Fruit fly (Drosophila melanogaster) ovary, adult (tissue): ENCODE measurements around the gene COX8.
A peak's percentile ranks its signal among the peaks of the same experiment; 100 is the strongest.

Experiments
- CG17801 ChIP-seq: fragments of 200-800 bp; optimal IDR thresholded peaks from 2 replicates; lab custom pipeline; 2019; ENCODE audit warnings: missing biosample characterization, mild to moderate bottlenecking, missing genetic modification characterization, moderate library complexity; ENCODE audit not compliant: partially characterized antibody

Gene COX8

DNA sequence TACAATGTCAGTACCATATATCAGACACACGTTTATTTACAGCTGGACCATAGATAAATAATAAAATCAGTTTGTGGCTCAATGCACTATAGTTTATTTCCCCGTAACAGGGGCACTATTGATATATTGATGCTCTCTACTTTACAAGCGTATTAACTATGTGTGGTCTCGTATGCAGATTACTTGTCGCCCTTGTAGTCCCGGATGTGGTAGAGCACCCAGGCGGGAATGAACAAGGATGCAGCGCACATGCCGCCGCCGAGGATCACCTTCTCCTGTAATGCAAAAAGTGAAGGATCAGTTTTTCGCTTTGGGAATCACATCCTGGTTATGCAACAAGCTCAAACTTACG is 378 bp downstream of the COX8 start:
- TF ChIP-seq CG17801: no peak

DNA sequence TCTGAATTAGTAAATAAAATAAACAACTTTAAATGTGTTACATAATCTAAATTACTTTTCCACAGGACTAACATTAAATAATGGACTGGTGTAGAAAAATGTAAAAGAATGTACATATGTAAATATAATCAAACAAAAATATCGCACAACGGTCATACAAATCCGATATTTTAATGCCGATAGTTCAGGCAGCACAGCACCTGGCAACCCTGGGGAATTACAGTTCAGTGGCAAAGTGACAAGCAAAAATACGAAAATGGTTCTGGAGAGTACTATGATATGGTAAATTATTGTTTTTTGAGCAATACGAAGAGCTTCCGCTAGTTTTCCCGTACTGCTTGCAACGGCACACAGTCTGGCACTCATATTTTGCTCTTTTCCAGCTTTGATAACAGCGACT is 2.4 kb downstream of the COX8 start, which contains the start of gene Rpn10:
Gene Rpn10, plus strand, starts transcription at position 144 of the 400 bp plus-strand sequence.
- TF ChIP-seq CG17801: no peak

DNA sequence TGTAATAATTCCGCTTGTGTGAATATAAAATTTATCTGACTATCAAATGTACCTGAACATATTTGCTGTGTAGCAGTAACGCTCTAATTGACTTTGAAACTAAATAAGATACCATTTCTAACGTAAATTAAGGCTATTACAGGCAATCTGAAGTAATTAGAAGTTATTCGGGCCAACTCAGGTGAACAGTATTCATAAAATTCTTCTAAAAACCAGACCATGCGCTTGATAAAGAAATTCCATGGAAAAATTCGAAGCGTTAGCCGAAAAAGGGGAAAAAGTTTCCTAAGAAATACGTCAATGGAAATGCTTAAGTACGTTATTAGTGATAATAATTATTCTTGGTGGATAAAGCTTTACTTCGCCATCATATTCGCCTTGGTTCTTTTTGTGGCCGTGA is 4.9 kb downstream of the COX8 start, which contains the start of gene ppk5:
Gene ppk5, plus strand, starts transcription at position 301 of the 400 bp plus-strand sequence.
- no peak for TF ChIP-seq CG17801

DNA sequence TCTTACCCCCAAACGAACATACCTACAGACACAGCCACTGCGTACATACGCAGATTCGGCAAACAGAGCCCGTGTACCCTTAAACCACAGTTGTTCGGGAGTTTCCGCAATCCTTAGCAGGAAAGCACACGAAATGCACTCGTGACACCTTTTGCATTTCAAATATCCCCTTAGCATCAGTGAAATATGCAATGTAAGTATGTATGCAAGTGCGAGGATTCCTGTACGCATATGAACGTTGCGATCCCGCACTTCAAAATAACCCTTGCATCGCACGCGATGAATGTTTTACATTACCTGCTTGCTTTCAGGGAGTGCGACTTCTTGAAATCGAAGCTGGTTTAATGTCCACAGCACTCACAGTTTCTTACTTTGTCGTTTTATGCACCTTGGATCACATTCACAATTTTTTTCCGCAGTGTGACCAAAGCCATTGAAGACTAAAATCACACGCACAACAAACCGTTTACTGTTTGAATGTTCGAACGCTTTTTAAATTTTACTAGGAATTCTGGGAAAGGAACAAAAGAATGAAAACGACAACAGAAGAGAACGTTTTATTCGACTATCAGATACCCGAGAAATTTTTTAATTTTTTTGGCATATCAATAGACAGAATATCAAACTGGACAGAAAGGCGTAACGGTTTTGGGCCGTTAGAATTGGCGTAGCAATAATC is 5.8 kb downstream of the COX8 start, which contains the start of gene Mkrn1:
Gene Mkrn1, minus strand, starts transcription at position 444 of the 679 bp plus-strand sequence.
- peak; percentile 62 for TF ChIP-seq CG17801

DNA sequence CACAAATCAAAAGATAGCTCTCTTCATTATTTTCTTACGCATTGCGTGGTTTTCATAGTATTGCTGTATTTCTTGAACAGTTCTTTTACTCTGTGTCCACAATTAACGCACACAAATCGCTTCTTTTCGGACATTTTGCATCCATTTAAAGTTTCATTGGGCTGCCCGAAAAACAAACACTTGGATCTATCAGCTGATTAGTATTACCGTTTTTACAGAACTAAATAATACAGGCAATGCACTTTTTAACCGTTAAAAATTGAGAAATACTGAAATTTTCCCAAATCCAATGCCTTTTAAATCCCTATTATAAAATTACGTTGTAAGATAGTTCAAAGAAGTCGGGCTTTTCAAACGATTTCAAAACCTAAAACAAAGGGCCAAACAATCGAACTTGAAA is 10.1 kb downstream of the COX8 start, which contains the start of gene Arv1:
Gene Arv1, minus strand, starts transcription at position 226 of the 400 bp plus-strand sequence.
- TF ChIP-seq CG17801: no peak

DNA sequence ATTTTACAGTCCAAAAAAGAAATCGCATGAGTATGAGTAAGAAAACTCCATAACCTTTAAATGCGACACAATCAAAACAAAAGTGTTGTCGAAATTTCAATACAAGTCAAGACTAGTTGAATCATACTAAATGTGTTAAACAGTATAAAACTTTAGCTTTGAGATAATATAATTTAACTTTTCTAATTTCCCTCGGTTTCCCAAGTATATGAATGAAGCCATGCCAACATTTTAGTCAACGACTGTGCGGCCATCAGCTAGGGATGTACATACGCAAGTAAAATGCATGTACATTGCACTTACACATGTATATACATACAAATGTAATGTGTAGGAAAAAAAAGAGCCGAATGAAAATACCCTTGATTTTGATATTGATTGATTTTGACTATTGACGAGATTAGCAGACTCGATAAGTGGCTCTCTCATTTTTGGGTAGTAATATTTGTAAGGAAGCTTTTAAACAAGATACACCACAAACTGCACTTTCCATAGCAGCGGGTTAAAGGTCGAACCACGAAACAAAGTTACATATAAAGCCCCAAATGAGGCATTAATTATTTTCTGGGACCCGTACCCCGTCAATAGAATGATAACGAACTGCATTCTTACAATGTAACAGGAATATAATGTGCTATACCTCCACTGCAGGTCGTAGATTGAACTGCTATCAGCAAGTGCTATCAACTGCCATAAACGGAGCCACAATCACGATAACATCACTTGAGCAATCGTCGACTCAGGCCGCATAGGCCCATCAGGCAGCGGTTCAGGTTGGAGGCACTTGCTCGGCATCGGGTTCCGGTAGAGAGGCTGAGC is 15.0 kb downstream of the COX8 start:
- TF ChIP-seq CG17801: no peak

DNA sequence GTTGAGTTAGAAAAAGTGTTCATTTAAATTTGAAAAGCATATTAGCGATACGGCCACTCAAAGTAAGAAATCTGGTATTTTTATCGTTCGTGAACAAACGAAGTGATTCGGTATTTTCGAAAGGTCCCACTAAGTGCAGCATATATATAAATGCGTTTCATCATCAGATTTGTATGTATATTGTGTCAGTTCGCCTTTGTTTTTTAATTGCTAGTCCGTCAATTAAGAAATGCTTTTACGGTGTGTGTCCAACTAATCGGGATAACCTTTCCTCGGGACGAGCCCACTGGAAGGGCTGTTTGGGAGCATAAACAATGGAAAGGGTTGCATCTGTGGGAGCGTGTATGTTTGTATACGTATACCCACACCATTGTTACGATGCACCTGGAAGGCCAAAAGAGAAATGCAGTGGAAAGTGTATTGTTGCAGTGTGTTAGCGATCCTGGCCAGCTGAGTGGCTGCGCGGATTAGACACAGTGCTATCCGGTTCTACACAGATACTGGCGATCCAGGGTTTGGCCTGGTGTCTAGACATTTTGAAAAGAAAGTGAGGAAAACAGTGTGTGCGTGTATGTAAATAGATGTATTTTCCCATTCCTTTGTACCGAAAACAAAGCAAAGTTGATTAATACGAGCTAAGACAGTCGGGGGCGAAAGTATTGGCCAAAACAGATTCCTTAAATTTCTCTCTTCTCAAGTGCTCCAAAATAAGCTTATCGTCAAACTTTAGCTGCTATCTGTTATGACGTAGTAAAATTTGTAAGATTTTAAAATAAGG is 16.0 kb downstream of the COX8 start, which contains the start of gene CG7611:
Gene CG7611, plus strand, starts transcription at position 128 of the 778 bp plus-strand sequence.
- no peak for TF ChIP-seq CG17801

DNA sequence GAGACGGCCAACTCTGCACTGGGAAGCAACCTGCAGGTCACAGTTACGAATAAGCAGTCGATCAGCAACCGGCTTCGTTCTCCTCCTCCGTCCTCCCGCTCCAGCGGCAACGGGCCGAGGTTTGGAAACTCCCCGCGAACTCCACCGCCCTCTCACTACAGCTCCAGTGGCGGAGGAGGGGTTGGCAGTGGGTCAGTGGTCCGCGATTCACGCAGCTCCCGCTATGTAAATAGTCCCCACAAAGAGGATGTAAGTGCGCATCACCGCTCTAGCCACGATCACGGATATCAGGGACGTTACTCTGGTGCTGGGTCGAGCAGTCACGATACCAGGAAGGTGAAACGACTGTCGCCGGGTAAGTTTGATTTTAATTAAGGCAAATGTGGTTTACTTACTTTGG is 20.9 kb downstream of the COX8 start:
- TF ChIP-seq CG17801: no peak

DNA sequence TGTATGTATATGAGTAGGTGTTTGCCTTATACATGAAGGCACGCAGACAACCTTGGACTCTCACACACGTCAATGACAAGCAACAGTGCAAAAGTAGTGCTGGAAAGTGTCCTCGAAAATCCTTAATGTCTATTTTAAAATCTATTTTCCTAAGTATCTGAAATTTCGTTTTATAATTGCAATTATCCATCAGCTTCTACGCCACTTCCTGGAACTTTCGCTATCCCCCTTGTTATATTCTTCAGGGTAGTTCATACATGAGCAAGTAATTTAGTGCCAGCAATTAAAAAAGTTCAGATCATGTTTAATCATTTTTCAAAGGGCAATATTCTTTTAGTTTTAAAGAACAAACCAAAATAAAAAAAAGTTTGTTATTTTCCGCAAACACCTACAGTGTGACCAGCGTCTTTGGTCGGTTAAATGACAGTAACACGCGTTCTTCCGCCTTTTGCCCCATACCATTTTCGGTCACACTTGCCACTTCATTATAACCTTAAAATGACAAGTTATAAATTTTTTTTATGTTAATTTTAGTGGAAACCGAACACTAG is 22.5 kb downstream of the COX8 start:
- TF ChIP-seq CG17801: peak; percentile 19

DNA sequence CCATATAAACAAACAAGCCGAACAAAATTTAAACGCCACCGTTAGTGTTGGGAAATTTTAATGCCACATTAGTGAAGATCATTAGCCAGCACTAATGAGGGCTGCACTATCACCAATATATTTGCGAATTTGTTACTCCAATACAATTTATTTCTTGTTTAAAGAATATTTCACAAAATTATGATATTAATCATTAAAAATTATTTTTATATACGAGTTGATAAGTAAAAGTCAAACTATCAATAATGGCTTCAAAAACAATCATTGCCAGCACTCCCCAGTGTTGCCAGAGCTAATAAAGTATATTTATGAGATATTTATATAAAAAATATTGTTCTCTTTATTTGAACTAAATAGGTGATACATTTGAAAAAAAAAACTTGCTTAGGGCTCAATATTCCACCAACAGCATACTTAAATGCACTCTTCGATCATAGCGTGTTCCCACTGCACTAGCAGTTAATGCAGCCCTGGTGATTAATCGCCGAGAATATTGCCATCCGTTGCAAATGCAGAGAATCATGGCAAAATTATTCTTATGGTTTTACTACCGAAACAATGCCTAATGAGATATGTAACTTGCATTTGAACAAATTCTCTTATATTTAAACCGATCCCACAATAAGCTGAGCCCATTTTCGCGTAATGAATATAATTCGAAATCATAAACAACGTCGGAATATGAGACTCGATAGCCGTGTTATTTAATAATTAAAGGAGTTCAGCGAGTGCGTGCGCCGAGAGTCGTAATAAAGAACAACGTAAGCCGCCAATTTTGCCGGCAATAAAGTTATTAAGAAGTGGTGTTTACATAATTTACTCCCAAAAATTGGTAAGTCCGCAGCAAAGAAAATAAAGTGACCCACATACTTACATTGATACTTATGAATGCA is 23.2 kb downstream of the COX8 start, which contains the start of the genes SAK and Cdk12:
Gene SAK, minus strand, starts transcription at position 65 of the 893 bp plus-strand sequence.
Gene Cdk12, plus strand, starts transcription at position 484 of the 893 bp plus-strand sequence.
- peak; percentile 86 for TF ChIP-seq CG17801

DNA sequence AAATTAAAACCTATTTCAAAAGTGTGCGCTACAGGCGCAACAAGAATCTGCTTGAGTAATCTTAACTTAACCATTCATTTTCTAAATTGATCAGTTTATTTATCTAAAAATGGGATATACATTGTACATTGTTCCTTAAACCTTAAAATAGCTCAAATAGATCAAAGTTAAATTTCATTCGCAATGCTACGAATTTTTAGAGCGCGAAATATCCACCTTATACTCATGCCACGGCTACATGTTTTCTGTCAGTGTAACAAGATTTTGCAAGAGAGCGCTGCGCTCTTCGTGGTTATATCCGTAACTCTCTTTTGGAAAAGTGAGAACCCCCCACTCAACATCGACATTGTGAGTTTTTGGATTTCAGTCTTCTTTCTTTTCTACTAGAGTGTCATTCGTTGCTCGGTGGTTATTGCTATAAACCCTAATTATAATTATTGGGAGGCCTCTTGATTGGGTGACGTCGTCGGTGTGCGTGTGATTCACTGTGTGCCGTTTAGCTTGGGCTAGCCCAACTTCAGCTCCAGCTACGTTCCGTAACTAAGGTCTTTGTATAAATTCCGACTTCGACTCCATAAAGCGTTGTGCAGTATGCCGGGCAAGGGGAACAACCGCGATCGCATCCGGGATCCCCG is 29.6 kb downstream of the COX8 start:
- peak; percentile 30 for TF ChIP-seq CG17801

DNA sequence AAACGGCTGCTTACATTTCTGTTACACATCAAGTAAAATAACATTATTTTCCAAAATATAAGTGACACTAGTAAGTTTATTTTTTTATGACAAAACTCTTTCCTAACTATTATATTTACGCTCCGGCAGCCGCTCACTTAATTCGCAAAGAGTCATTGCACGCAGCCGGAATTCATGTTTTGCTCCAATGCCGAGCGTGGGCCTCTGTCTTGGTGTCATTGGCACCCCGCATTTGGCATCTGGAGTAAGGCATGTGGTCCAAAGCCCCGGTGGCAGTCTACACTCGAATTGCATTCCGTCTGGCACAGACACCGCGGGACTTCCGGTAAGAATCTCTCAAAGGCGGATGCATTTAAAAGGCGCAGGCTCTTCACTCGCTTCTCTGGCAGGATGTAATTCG is 30.6 kb downstream of the COX8 start:
- no peak for TF ChIP-seq CG17801

DNA sequence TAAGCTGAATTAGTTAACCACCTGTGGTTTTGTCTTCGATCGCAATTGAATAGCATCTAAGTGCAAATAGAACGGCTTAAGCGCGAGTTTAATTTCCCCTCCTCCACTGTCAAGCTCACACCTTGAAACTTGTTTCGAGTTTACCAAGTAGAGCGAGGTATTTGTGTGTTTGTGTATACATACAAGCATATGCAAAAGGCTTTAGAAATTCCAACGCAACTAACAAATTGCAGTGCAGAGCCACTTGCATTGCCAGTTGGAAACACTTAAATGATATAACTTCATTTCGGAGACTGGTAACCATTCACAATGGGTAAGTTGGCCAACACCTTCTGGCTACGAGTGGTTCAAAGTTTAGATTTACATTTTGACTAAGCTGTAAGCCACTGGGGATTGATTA is 31.3 kb downstream of the COX8 start:
- TF ChIP-seq CG17801: no peak

DNA sequence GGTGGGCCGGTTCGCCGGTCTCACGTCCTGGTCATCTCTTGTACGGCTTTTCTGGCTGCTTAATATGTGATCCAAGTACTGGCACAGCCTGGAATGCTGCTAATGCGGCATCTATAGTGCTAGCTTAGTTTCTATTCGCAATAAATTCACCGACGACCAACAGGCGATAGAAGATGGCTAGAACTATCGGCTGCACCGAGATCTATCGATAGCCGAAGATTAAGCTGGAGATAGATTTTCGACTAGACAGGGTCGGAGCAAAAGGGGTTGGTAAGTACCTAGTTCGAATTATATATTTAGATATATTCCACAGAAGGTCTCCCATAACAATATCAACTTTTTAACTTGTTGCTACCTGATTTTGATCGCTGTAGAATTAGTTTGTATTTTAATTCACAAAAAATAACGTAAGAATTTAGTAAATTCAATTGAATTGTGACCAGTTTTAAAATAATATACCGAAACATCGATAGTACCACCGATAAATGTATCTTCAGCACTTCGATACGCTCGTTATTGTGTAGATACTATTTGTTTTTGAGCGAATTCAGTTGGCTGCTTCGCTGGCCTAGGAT is 31.8 kb downstream of the COX8 start, which contains the start of the genes Glg1 and M6:
Gene Glg1, minus strand, starts transcription at position 185 of the 575 bp plus-strand sequence.
Gene M6, plus strand, starts transcription at position 499 of the 575 bp plus-strand sequence.
- TF ChIP-seq CG17801: peak; percentile 39
